Fruit fly (Drosophila melanogaster) whole organism: ENCODE results near the gene CG34266.

Experiments
- CG8478 ChIP-seq: fragments of >200 bp; optimal IDR thresholded peaks from 2 replicates; lab custom pipeline; 2018; ENCODE audit warnings: inconsistent platforms
- Dll ChIP-seq: fragments of >200 bp; optimal IDR thresholded peaks from 2 replicates; lab custom pipeline; 2017
- EcR ChIP-seq, 2 experiments: fragments of >200 bp; optimal IDR thresholded peaks; 2 replicates each; lab custom pipeline; 2017; ENCODE audit warnings: missing biosample characterization in 2 of 2, missing genetic modification characterization in 2 of 2, missing genetic modification reagents in 2 of 2
- pan ChIP-seq: fragments of >200 bp; optimal IDR thresholded peaks from 2 replicates; lab custom pipeline; 2017
- psq ChIP-seq: fragments of >200 bp; optimal IDR thresholded peaks from 2 replicates; lab custom pipeline; 2017
- usp ChIP-seq: fragments of >200 bp; optimal IDR thresholded peaks from 2 replicates; lab custom pipeline; 2017; ENCODE audit warnings: missing biosample characterization, missing genetic modification characterization, mixed read lengths

Gene CG34266

DNA sequence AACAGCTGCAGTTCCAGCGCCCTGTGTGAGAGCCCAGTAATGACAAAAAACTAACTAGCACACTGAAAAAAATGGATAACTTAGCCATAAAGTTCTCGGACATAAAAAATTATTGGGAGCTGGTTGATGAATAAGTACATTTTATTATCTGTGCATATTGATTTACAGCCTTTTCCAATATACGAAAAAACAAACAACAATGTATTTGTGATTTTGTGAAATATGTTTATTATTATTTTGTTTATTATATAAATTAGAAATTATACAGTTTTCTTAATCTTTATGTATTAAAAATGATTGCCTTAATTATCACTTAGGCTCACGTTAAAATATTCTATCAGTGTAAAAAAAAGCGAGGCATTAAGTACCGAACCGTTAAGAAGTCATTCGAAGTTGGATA is 14.1 kb downstream of the CG34266 start:
- TF ChIP-seq psq (lab: Kevin White, UChicago): no peak
- no peak for TF ChIP-seq pan (lab: Kevin White, UChicago)
- TF ChIP-seq usp (GFP tag; lab: Kevin White, UChicago): no peak
- no peak for TF ChIP-seq EcR (GFP tag; optimal IDR thresholded peaks at IDR 0.05; lab: Kevin White, UChicago)
- TF ChIP-seq CG8478 (lab: Kevin White, UChicago): no peak
- TF ChIP-seq Dll (lab: Kevin White, UChicago): no peak

DNA sequence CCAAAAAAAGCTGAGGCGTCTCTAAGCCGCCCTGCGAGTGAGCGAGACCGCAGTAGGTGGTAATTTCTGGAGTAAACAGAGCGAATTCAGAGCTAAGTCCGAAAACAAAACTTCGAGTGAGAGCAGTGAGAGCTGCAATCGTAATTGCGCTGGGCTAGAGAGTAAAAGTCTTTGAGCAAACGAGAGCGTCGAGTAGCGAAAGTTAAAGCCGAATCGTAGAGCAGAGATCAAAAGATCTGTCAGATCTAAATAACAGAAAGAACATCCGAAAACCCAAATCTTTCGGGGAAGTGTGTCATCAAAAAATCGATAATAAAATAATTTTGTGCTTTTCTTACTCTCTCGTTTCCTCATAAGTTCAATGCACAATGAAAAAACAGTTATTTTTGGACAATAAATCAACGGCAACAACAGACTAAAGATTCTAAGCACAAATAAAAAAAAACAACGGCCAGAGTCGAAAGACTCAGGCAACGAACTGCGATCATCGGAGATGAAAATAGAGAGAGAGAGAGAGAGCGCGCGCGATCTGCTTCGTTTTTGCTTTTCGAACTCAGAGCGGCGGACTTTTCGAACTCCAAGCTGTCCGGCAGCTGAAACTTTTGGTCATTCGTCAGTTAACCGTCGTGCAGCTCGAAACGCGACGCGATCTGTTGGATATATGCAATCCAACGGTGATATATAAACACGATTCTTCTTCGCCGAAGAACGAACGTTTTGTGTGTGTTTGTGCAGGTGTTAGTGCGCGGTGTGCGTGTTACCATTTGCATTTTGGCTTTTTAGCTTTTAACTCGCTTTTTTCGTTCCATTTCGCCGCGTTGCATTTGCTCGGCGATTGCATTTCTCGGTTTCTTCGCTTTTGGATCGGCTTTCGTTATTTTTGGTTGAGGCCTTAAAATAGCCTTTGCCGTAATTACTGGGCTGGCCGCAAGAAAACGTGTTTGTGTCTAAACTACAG is 14.8 kb downstream of the CG34266 start, which contains the start of gene RhoGEF64C:
Gene RhoGEF64C (plus strand): TSS at position 607 of the 958 bp plus-strand sequence.
- TF ChIP-seq psq (lab: Kevin White, UChicago) (no peak), Dll (lab: Kevin White, UChicago) (no peak), CG8478 (lab: Kevin White, UChicago) (no peak), EcR (GFP tag; optimal IDR thresholded peaks at IDR 0.05; lab: Kevin White, UChicago) (no peak), pan (lab: Kevin White, UChicago) (no peak), usp (GFP tag; lab: Kevin White, UChicago) (no peak)

DNA sequence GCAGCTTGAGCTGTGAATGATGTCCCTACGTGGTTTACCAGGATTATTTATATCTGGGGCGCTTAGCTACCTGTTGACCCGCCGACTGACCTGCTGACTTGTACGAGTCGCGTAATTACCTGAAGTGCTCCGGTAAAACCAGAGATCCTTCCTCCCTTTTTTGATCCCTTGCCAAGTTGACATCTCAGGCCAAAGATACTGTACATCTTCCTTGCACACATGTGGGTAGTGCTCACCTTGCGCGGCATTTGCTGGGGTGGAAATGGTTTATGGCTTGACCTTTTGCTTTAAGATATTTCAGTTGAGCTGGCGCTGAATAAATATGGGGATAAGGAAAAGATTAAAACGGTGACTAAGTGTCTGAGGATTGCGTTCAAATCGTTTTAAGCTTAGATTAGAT is 17.2 kb downstream of the CG34266 start, which contains the start of gene CG15876:
Gene CG15876 (minus strand): TSS at position 23 of the 400 bp plus-strand sequence.
- TF ChIP-seq EcR (GFP tag; optimal IDR thresholded peaks at IDR 0.05; lab: Kevin White, UChicago): no peak
- no peak for TF ChIP-seq usp (GFP tag; lab: Kevin White, UChicago)
- TF ChIP-seq pan (lab: Kevin White, UChicago): no peak
- TF ChIP-seq CG8478 (lab: Kevin White, UChicago): no peak
- no peak for TF ChIP-seq psq (lab: Kevin White, UChicago)
- no peak for TF ChIP-seq Dll (lab: Kevin White, UChicago)

DNA sequence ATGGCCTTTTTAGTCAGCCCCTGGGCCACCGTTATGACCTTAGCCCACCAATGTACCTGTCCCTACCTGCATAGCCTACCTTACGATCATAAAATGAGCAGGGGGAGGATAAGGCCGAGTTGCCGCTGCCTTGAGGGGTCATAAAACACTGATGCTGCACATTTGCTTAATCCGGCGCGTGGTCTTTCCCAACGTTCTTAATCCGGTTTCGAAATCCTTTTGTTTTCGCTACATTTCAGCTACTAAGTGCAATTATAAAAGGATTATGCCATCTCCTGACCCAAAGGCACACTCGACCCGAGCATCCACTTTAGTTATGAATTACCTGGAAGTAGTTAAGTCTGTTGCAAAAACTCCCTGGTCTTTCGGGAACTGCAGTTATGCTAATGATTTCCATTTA is 18.7 kb downstream of the CG34266 start:
- TF ChIP-seq EcR (GFP tag; optimal IDR thresholded peaks at IDR 0.05; lab: Kevin White, UChicago): no peak
- no peak for TF ChIP-seq Dll (lab: Kevin White, UChicago)
- TF ChIP-seq usp (GFP tag; lab: Kevin White, UChicago): no peak
- no peak for TF ChIP-seq psq (lab: Kevin White, UChicago)
- TF ChIP-seq pan (lab: Kevin White, UChicago): no peak
- no peak for TF ChIP-seq CG8478 (lab: Kevin White, UChicago)

DNA sequence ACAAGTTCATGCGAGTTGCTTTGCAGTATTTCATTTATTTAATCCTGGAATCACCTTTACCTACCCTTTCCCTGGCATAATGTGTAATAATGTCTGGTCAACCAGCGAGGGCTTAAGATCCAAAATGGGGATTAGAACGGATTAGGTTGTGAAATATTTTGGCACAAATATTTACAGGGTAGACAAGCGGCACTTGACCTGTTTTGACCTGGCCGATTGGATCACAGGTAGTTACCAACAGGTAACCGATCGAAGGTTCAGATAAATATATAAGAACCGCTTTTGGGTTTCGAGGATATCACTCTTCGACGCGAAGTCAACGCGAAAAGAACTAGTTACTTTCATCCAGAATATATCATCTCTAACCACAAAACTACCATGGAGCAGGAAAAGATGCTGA is 19.7 kb downstream of the CG34266 start, which contains the start of gene CG13713:
Gene CG13713 (plus strand): TSS at position 301 of the 400 bp plus-strand sequence.
- TF ChIP-seq Dll (lab: Kevin White, UChicago): no peak

DNA sequence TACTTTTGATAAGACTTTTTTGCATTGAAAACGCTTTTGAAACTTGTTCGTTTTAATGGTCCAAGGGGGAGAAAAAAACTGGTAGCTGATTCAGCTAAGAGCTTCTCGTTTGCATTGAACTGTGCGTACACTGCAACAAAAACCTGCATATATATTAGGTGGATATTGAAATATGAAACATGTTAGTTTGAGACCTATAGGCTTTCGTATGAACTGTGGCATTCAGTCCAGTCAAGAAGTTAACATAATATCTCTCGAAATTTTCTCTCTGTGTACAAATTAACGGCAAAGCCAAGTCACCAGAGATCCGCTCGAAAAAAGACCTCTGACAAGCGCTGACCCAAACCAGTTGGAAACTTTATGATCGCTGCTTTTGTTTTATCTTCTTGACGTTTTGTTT is 20.4 kb downstream of the CG34266 start:
- TF ChIP-seq usp (GFP tag; lab: Kevin White, UChicago): no peak
- TF ChIP-seq psq (lab: Kevin White, UChicago): no peak
- TF ChIP-seq EcR (GFP tag; optimal IDR thresholded peaks at IDR 0.05; lab: Kevin White, UChicago): no peak
- no peak for TF ChIP-seq Dll (lab: Kevin White, UChicago)
- no peak for TF ChIP-seq CG8478 (lab: Kevin White, UChicago)

DNA sequence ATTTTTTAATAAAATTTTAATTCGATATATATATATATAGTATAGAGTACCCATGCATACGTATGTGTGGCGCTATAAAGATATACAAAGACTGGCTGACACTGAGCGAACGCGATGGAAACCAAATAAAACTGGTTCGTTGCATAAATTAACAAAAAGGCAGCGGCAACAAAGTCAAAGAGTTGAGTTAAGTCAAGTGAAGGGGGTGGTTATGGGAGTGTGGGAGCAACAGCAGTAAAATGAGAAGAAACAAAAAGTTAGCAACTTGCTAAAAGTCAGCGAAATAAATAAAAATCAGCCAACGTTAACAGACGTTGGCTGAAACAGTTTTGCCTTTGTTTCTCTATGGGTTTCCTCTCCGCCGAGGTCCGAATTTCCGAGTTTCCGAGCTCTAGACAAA is 20.9 kb downstream of the CG34266 start:
- TF ChIP-seq CG8478 (lab: Kevin White, UChicago): no peak
- TF ChIP-seq psq (lab: Kevin White, UChicago): no peak
- no peak for TF ChIP-seq pan (lab: Kevin White, UChicago)
- TF ChIP-seq EcR (GFP tag; optimal IDR thresholded peaks at IDR 0.05; lab: Kevin White, UChicago): no peak
- TF ChIP-seq usp (GFP tag; lab: Kevin White, UChicago): no peak

DNA sequence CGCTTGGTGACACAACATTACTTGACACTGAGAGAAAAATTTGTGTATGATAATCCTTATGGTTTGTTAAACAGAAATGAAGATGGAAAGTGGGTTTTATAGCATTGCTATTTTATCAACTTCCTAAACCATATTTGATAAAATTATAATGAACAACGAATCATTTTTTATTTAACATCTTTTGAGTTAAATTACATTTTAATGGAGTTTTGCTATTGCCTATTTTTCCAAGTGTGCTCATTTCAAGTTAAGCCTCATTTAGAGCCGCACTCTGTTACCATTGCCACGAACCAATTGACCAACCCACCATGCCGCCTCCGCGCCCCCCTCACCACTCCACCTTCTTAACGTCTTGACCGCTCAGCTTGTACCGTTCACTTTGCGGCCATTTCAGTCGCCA is 22.5 kb downstream of the CG34266 start:
- TF ChIP-seq usp (GFP tag; lab: Kevin White, UChicago): no peak
- no peak for TF ChIP-seq Dll (lab: Kevin White, UChicago)
- TF ChIP-seq CG8478 (lab: Kevin White, UChicago): no peak
- TF ChIP-seq psq (lab: Kevin White, UChicago): no peak
- TF ChIP-seq EcR (GFP tag; optimal IDR thresholded peaks at IDR 0.05; lab: Kevin White, UChicago): no peak
- TF ChIP-seq pan (lab: Kevin White, UChicago): no peak

DNA sequence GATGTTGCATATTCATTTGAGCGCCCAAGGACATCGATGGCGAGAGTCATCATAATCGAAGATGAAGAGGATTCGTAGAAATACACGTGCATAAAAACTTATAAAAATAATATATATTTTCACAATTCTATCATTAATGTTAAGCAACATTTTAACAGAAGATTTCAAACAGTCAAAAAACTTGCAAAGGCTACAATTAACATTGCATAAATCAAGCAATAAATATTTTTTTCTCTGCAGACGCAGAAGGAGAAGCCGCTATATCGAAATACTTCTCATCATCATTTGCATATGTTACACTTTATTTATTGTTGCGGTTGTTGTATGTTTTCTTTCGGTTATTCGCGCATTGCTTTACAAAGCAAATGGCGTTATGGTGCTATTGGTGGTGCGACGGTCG is 24.4 kb downstream of the CG34266 start:
- TF ChIP-seq usp (GFP tag; lab: Kevin White, UChicago) (no peak), CG8478 (lab: Kevin White, UChicago) (no peak), psq (lab: Kevin White, UChicago) (no peak), Dll (lab: Kevin White, UChicago) (no peak), pan (lab: Kevin White, UChicago) (no peak)

DNA sequence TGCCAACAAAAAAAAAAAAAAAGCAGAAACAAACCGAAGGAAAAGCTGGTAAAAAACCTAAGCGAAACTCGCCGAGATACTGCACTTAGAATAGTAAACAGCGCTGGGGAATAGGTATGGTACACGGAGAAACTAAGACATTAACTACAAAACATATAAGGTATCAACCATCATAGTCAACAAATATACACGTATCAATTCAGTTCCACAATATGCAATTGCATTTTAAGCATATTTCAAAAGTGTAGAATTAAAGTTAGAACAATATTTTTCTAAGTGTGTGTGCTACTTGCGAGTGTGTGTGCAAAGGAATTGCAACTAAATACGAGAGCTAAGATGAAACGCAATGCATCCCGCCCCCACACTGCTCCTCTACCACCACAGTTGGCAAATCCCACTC is 30.2 kb downstream of the CG34266 start:
- no peak for TF ChIP-seq Dll (lab: Kevin White, UChicago)
- TF ChIP-seq pan (lab: Kevin White, UChicago): no peak
- no peak for TF ChIP-seq usp (GFP tag; lab: Kevin White, UChicago)
- TF ChIP-seq psq (lab: Kevin White, UChicago): no peak
- TF ChIP-seq CG8478 (lab: Kevin White, UChicago): no peak
- no peak for TF ChIP-seq EcR (GFP tag; optimal IDR thresholded peaks at IDR 0.05; lab: Kevin White, UChicago)

DNA sequence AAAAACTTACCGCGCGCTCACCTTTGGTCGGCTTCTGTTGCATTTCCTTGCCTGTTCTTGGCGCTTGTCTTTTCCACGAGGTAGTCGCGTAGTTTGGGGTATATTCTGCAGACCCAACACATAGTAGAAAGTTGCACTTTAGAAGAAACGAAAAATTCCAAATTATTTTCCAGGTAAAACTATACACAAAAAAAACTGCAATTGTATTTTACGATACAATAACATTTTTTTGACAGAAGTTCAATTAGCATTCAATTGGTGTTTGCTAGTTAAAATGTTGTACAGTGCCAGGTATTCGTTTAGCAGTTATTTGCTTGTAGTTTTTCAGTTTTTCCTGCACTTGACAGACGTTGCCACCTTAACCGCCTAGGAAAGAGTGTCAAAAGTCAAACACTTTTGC is 30.9 kb downstream of the CG34266 start:
- TF ChIP-seq EcR (GFP tag; optimal IDR thresholded peaks at IDR 0.05; lab: Kevin White, UChicago) (no peak), psq (lab: Kevin White, UChicago) (no peak), CG8478 (lab: Kevin White, UChicago) (no peak), Dll (lab: Kevin White, UChicago) (no peak), usp (GFP tag; lab: Kevin White, UChicago) (no peak), pan (lab: Kevin White, UChicago) (no peak)
